Fruit fly (Drosophila melanogaster) whole organism, embryonic: Measurements from ENCODE around the gene Hydr2.
A peak's percentile ranks its signal among the peaks of the same experiment; 100 is the strongest.

Source experiments
- B-H1 ChIP-seq: fragments of 200-800 bp; sonication (Bioruptor generic); IDR thresholded peaks from 3 replicates; pipeline ENCODE4 v1.3.6; 2022; ENCODE audit warnings: missing biosample characterization, missing genetic modification characterization
- B-H2 ChIP-seq: fragments of 200-800 bp; sonication (Bioruptor generic); optimal IDR thresholded peaks from 2 replicates; lab custom pipeline; 2018; ENCODE audit warnings: missing biosample characterization, mild to moderate bottlenecking, missing genetic modification characterization
- CG10209 ChIP-seq: fragments of 200-800 bp; sonication (Bioruptor generic); optimal IDR thresholded peaks from 3 replicates; lab custom pipeline; 2017; ENCODE audit warnings: missing biosample characterization, mild to moderate bottlenecking, missing genetic modification characterization, missing genetic modification reagents
- CG10274 ChIP-seq: fragments of 200-800 bp; sonication (Bioruptor generic); optimal IDR thresholded peaks from 3 replicates; lab custom pipeline; 2017; ENCODE audit warnings: missing biosample characterization, mild to moderate bottlenecking, missing genetic modification characterization
- CG10462 ChIP-seq: fragments of 200-800 bp; sonication (Bioruptor generic); optimal IDR thresholded peaks from 2 replicates; lab custom pipeline; 2016; ENCODE audit warnings: missing biosample characterization, missing genetic modification characterization
- CG10565 ChIP-seq: fragments of 200-800 bp; sonication (Bioruptor generic); optimal IDR thresholded peaks from 3 replicates; lab custom pipeline; 2016; ENCODE audit warnings: missing biosample characterization, mild to moderate bottlenecking, missing genetic modification characterization
- CG13296 ChIP-seq: fragments of 200-800 bp; sonication (Bioruptor generic); optimal IDR thresholded peaks from 3 replicates; lab custom pipeline; 2018; ENCODE audit warnings: missing biosample characterization, mild to moderate bottlenecking, missing genetic modification characterization
- CG13894 ChIP-seq: fragments of 200-800 bp; sonication (Bioruptor generic); optimal IDR thresholded peaks from 3 replicates; lab custom pipeline; 2018; ENCODE audit warnings: missing biosample characterization, mild to moderate bottlenecking, missing genetic modification characterization, moderate library complexity
- CG15011 ChIP-seq: fragments of 200-800 bp; sonication (Bioruptor generic); optimal IDR thresholded peaks from 3 replicates; lab custom pipeline; 2018; ENCODE audit warnings: missing biosample characterization, mild to moderate bottlenecking, missing genetic modification characterization
- CG15514 ChIP-seq: fragments of 200-800 bp; sonication (Bioruptor generic); optimal IDR thresholded peaks from 3 replicates; lab custom pipeline; 2017; ENCODE audit warnings: missing biosample characterization, missing genetic modification characterization, mild to moderate bottlenecking, moderate library complexity, missing genetic modification reagents
- CG17186 ChIP-seq: fragments of 200-800 bp; sonication (Bioruptor generic); optimal IDR thresholded peaks from 3 replicates; lab custom pipeline; 2017; ENCODE audit warnings: missing biosample characterization, missing genetic modification reagents, missing genetic modification characterization
- CG17568 ChIP-seq: fragments of 200-800 bp; sonication (Bioruptor generic); optimal IDR thresholded peaks from 2 replicates; lab custom pipeline; 2018; ENCODE audit warnings: missing biosample characterization, mild to moderate bottlenecking, missing genetic modification characterization, moderate library complexity
- CG17829 ChIP-seq: fragments of 200-800 bp; optimal IDR thresholded peaks from 2 replicates; lab custom pipeline; 2019; ENCODE audit warnings: missing biosample characterization, mild to moderate bottlenecking, missing genetic modification characterization, moderate library complexity
- CG32532 ChIP-seq: fragments of 200-800 bp; sonication (Bioruptor generic); IDR thresholded peaks from 2 replicates; pipeline ENCODE4 v1.3.6; 2022; ENCODE audit warnings: missing biosample characterization, missing genetic modification characterization
- CG33213 ChIP-seq: fragments of 200-800 bp; sonication (Bioruptor generic); optimal IDR thresholded peaks from 3 replicates; lab custom pipeline; 2016; ENCODE audit warnings: missing biosample characterization, missing genetic modification characterization
- CG6854 ChIP-seq: fragments of 200-800 bp; sonication (Bioruptor generic); optimal IDR thresholded peaks from 3 replicates; lab custom pipeline; 2017; ENCODE audit warnings: missing biosample characterization, mild to moderate bottlenecking, missing genetic modification characterization
- CG7745 ChIP-seq: fragments of 200-800 bp; sonication (Bioruptor generic); optimal IDR thresholded peaks from 2 replicates; lab custom pipeline; 2018; ENCODE audit warnings: missing biosample characterization, mild to moderate bottlenecking, missing genetic modification characterization, moderate library complexity
- CG7963 ChIP-seq: fragments of 200-800 bp; sonication (Bioruptor generic); IDR thresholded peaks from 3 replicates; pipeline ENCODE4 v1.3.6; 2022; ENCODE audit warnings: missing biosample characterization, missing genetic modification characterization; ENCODE audit not compliant: partially characterized antibody
- CG7987 ChIP-seq: fragments of 200-800 bp; sonication (Bioruptor generic); optimal IDR thresholded peaks from 2 replicates; lab custom pipeline; 2018; ENCODE audit warnings: missing biosample characterization, mild to moderate bottlenecking, missing genetic modification characterization, moderate library complexity
- CG8089 ChIP-seq: fragments of 200-800 bp; sonication (Bioruptor generic); optimal IDR thresholded peaks from 3 replicates; lab custom pipeline; 2016; ENCODE audit warnings: missing biosample characterization, missing genetic modification characterization
- Deaf1 ChIP-seq: fragments of 200-800 bp; optimal IDR thresholded peaks from 3 replicates; lab custom pipeline; 2019; ENCODE audit warnings: missing biosample characterization, mild to moderate bottlenecking, missing genetic modification characterization, moderate library complexity
- Dfd ChIP-seq, 2 experiments: fragments of >200 bp; optimal IDR thresholded peaks; 2 replicates each; lab custom pipeline; 2017; ENCODE audit warnings: missing biosample characterization in 2 of 2, missing genetic modification characterization in 2 of 2
- Drgx ChIP-seq: fragments of 200-800 bp; sonication (Bioruptor generic); IDR thresholded peaks from 2 replicates; pipeline ENCODE4 v1.3.6; 2022; ENCODE audit warnings: missing biosample characterization, missing genetic modification characterization
- H2.0 ChIP-seq: fragments of 200-800 bp; sonication (Bioruptor generic); IDR thresholded peaks from 2 replicates; pipeline ENCODE4 v1.3.6; 2022; ENCODE audit warnings: missing biosample characterization, missing genetic modification characterization
- Hr78 ChIP-seq, 2 experiments: fragments of 200-800 bp in 1 of 2; fragments of >200 bp in 1 of 2; sonication (Bioruptor generic) in 1 of 2; optimal IDR thresholded peaks; 2 replicates each; lab custom pipeline; 2017 to 2019; ENCODE audit warnings: missing biosample characterization in 2 of 2, missing genetic modification characterization in 2 of 2, mild to moderate bottlenecking in 1 of 2, moderate library complexity in 1 of 2
- Hsf ChIP-seq: fragments of 200-800 bp; sonication (Bioruptor generic); optimal IDR thresholded peaks from 3 replicates; lab custom pipeline; 2016; ENCODE audit warnings: missing biosample characterization, missing genetic modification characterization
- Mrtf ChIP-seq: fragments of 200-800 bp; sonication (Bioruptor generic); IDR thresholded peaks from 3 replicates; pipeline ENCODE4 v1.3.6; 2022; ENCODE audit warnings: missing biosample characterization, missing genetic modification characterization
- Rx ChIP-seq: fragments of 200-800 bp; sonication (Bioruptor generic); IDR thresholded peaks from 2 replicates; pipeline ENCODE4 v1.3.6; 2022; ENCODE audit warnings: missing biosample characterization, missing genetic modification characterization
- Ssrp ChIP-seq: fragments of 200-800 bp; sonication (Bioruptor generic); optimal IDR thresholded peaks from 2 replicates; lab custom pipeline; 2018; ENCODE audit warnings: missing biosample characterization, mild to moderate bottlenecking, missing genetic modification characterization, moderate library complexity
- Taf1 ChIP-seq: fragments of 200-800 bp; sonication (Bioruptor generic); IDR thresholded peaks from 2 replicates; pipeline ENCODE4 v1.3.6; 2022; ENCODE audit warnings: missing biosample characterization, missing genetic modification characterization
- Usf ChIP-seq: fragments of 200-800 bp; sonication (Bioruptor generic); optimal IDR thresholded peaks from 2 replicates; lab custom pipeline; 2017; ENCODE audit warnings: missing genotype, missing biosample characterization, missing genetic modification characterization
- ara ChIP-seq: fragments of 200-800 bp; sonication (Bioruptor generic); IDR thresholded peaks from 2 replicates; pipeline ENCODE4 v1.3.6; 2022; ENCODE audit warnings: missing biosample characterization, missing genetic modification characterization
- cad ChIP-seq: fragments of >200 bp; optimal IDR thresholded peaks from 2 replicates; lab custom pipeline; 2017; ENCODE audit warnings: missing biosample characterization, missing genetic modification characterization
- crp ChIP-seq, 2 experiments: fragments of 200-800 bp; sonication (Bioruptor generic); optimal IDR thresholded peaks; 2 replicates in 1 of 2; 3 replicates in 1 of 2; lab custom pipeline; 2017; ENCODE audit warnings: missing biosample characterization in 2 of 2, missing genetic modification characterization in 2 of 2, mild to moderate bottlenecking in 1 of 2, moderate library complexity in 1 of 2
- disco-r ChIP-seq: fragments of 200-800 bp; sonication (Bioruptor generic); optimal IDR thresholded peaks from 2 replicates; lab custom pipeline; 2016; ENCODE audit warnings: missing biosample characterization, missing genetic modification characterization
- dmrt99B ChIP-seq: fragments of 200-800 bp; sonication (Bioruptor generic); optimal IDR thresholded peaks from 2 replicates; lab custom pipeline; 2018; ENCODE audit warnings: missing biosample characterization, mild to moderate bottlenecking, missing genetic modification characterization, moderate library complexity
- fd96Cb ChIP-seq: fragments of 200-800 bp; sonication (Bioruptor generic); optimal IDR thresholded peaks from 2 replicates; lab custom pipeline; 2018; ENCODE audit warnings: missing biosample characterization, mild to moderate bottlenecking, missing genetic modification characterization, moderate library complexity
- h ChIP-seq: fragments of >200 bp; optimal IDR thresholded peaks from 2 replicates; lab custom pipeline; 2017
- hbn ChIP-seq: fragments of 200-800 bp; sonication (Bioruptor generic); IDR thresholded peaks from 2 replicates; pipeline ENCODE4 v1.3.6; 2022; ENCODE audit warnings: missing biosample characterization, missing genetic modification characterization; ENCODE audit not compliant: partially characterized antibody
- ind ChIP-seq: fragments of 200-800 bp; sonication (Bioruptor generic); optimal IDR thresholded peaks from 3 replicates; lab custom pipeline; 2016; ENCODE audit warnings: missing biosample characterization, missing genetic modification characterization
- inv ChIP-seq: fragments of 200-800 bp; sonication (Bioruptor generic); IDR thresholded peaks from 2 replicates; pipeline ENCODE4 v1.3.6; 2022; ENCODE audit warnings: missing biosample characterization, missing genetic modification characterization; ENCODE audit not compliant: partially characterized antibody
- maf-S ChIP-seq: fragments of 200-800 bp; sonication (Bioruptor generic); optimal IDR thresholded peaks from 2 replicates; lab custom pipeline; 2016; ENCODE audit warnings: missing biosample characterization, missing genetic modification characterization
- mam ChIP-seq: fragments of 200-800 bp; sonication (Bioruptor generic); optimal IDR thresholded peaks from 3 replicates; lab custom pipeline; 2016; ENCODE audit warnings: missing biosample characterization, missing genetic modification characterization
- p53 ChIP-seq: fragments of 200-800 bp; sonication (Bioruptor generic); optimal IDR thresholded peaks from 2 replicates; lab custom pipeline; 2016; ENCODE audit warnings: missing biosample characterization, missing genetic modification characterization
- phol ChIP-seq: fragments of 200-800 bp; sonication (Bioruptor generic); optimal IDR thresholded peaks from 3 replicates; lab custom pipeline; 2018; ENCODE audit warnings: missing biosample characterization, mild to moderate bottlenecking, missing genetic modification characterization, moderate library complexity
- pnt ChIP-seq: fragments of 200-800 bp; sonication (Bioruptor generic); optimal IDR thresholded peaks from 3 replicates; lab custom pipeline; 2016; ENCODE audit warnings: missing biosample characterization, missing genetic modification characterization
- ranshi ChIP-seq: fragments of 200-800 bp; sonication (Bioruptor generic); IDR thresholded peaks from 2 replicates; pipeline ENCODE4 v1.3.6; 2022; ENCODE audit warnings: missing biosample characterization, missing genetic modification characterization
- run ChIP-seq: fragments of 200-800 bp; sonication (Bioruptor generic); optimal IDR thresholded peaks from 3 replicates; lab custom pipeline; 2018; ENCODE audit warnings: missing biosample characterization, mild to moderate bottlenecking, missing genetic modification characterization
- slp2 ChIP-seq: fragments of 200-800 bp; sonication (Bioruptor generic); optimal IDR thresholded peaks from 2 replicates; lab custom pipeline; 2016; ENCODE audit warnings: missing biosample characterization, missing genetic modification characterization
- tin ChIP-seq: fragments of 200-800 bp; sonication (Bioruptor generic); optimal IDR thresholded peaks from 3 replicates; lab custom pipeline; 2016; ENCODE audit warnings: missing biosample characterization, missing genetic modification characterization
- twi ChIP-seq: fragments of 200-800 bp; optimal IDR thresholded peaks from 2 replicates; lab custom pipeline; 2019; ENCODE audit warnings: missing biosample characterization, mild to moderate bottlenecking, missing genetic modification characterization, moderate library complexity

Hydr2 gene

DNA sequence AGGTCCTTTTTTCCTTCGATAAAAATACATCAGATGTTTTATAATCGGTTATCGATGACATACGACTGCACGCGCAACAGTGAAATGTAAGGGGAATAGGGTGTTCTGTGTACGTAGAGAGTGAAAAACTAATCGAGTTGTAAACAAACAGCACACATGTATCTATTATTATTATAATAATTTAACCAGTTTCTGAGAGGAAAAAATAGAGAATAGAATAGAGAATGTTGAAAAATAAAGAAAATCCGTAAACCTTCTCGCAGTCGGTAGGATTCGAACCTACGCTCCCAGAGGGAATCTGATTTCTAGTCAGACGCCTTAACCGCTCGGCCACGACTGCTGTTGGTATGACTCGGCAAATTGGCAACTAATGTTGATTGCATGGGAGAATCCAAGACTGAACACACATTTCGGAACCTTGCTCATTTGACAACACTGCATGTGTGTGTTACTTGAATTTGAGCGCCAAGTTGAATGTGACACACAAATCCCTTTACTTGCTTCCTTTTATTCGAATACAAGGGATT is 9.4 kb downstream of the Hydr2 start (continued):
- no peak for TF ChIP-seq disco-r
- peak; percentile 17 for TF ChIP-seq tin (GFP tag; lab: Kevin White, UChicago)
- peak; percentile 12 for TF ChIP-seq dmrt99B (tag; lab: Kevin White, UChicago)
- no peak for TF ChIP-seq CG7745 (tag; lab: Kevin White, UChicago)
- TF ChIP-seq twi (tag; lab: Kevin White, UChicago), result no peak
- TF ChIP-seq fd96Cb, result no peak
- no peak for TF ChIP-seq hbn (GFP tag; lab: Robert Waterston, UW)
- no peak for TF ChIP-seq Mrtf (GFP tag; lab: Robert Waterston, UW)
- TF ChIP-seq CG17829 (tag; lab: Kevin White, UChicago), result no peak
- TF ChIP-seq ara, result no peak
- no peak for TF ChIP-seq CG10274 (GFP tag; lab: Kevin White, UChicago)
- peak; percentile 99 for TF ChIP-seq CG17186 (GFP tag; lab: Kevin White, UChicago)
- TF ChIP-seq Dfd (GFP tag; optimal IDR thresholded peaks at IDR 0.05; lab: Kevin White, UChicago), result no peak
- peak; percentile 26 for TF ChIP-seq CG17568 (GFP tag; lab: Kevin White, UChicago)
- no peak for TF ChIP-seq Deaf1 (tag; lab: Kevin White, UChicago)
- TF ChIP-seq pnt (GFP tag; lab: Kevin White, UChicago), result no peak
- no peak for TF ChIP-seq maf-S (GFP tag; lab: Kevin White, UChicago)
- TF ChIP-seq h, result no peak
- peak; percentile 60 for TF ChIP-seq CG7987 (GFP tag; lab: Kevin White, UChicago)
- peak in 1 of 2 experiments; percentile 62 for TF ChIP-seq crp (GFP tag; optimal IDR thresholded peaks at IDR 0.05; lab: Kevin White, UChicago)
- TF ChIP-seq CG10209 (GFP tag; lab: Kevin White, UChicago), result no peak
- TF ChIP-seq Drgx (GFP tag; lab: Robert Waterston, UW), result no peak; the same call in 1 of the 2 replicates
- TF ChIP-seq CG6854 (GFP tag; lab: Kevin White, UChicago), result peak; percentile 3
- no peak for TF ChIP-seq slp2 (GFP tag; lab: Kevin White, UChicago)
- TF ChIP-seq CG15011 (GFP tag; lab: Kevin White, UChicago), result no peak
- peak; percentile 45 for TF ChIP-seq CG15514
- TF ChIP-seq mam (GFP tag; lab: Kevin White, UChicago), result no peak
- peak; percentile 33 for TF ChIP-seq CG33213
- peak; percentile 49; the same call in 1 of the 2 replicates for TF ChIP-seq CG32532 (GFP tag; lab: Robert Waterston, UW)
- TF ChIP-seq ranshi, result no peak
- no peak for TF ChIP-seq B-H1 (GFP tag; lab: Robert Waterston, UW)
- TF ChIP-seq Ssrp (tag; lab: Kevin White, UChicago), result no peak
- TF ChIP-seq B-H2 (GFP tag; lab: Kevin White, UChicago), result peak; percentile 20
- no peak for TF ChIP-seq H2.0
- no peak for TF ChIP-seq Usf (GFP tag; lab: Kevin White, UChicago)
- no peak for TF ChIP-seq Hsf
- no peak for TF ChIP-seq run (tag; lab: Kevin White, UChicago)
- TF ChIP-seq CG13296 (GFP tag; lab: Kevin White, UChicago), result peak; percentile 51
- no peak for TF ChIP-seq CG10462 (GFP tag; lab: Kevin White, UChicago)
- no peak for TF ChIP-seq phol (tag; lab: Kevin White, UChicago)
- peak; percentile 6 for TF ChIP-seq CG13894 (tag; lab: Kevin White, UChicago)
- TF ChIP-seq Hr78 (GFP tag; optimal IDR thresholded peaks at IDR 0.05; lab: Kevin White, UChicago), result no peak
- no peak for TF ChIP-seq Rx (GFP tag; lab: Robert Waterston, UW)
- no peak for TF ChIP-seq cad (GFP tag; lab: Kevin White, UChicago)
- TF ChIP-seq p53 (GFP tag; lab: Kevin White, UChicago), result no peak
- no peak for TF ChIP-seq CG10565 (GFP tag; lab: Kevin White, UChicago)
- peak; percentile 52; the same call in 1 of the 2 replicates for TF ChIP-seq inv (GFP tag; lab: Robert Waterston, UW)
- TF ChIP-seq CG7963 (GFP tag; lab: Robert Waterston, UW), result peak; percentile 88
- no peak for TF ChIP-seq CG8089 (GFP tag; lab: Kevin White, UChicago)
- TF ChIP-seq ind, result no peak
- TF ChIP-seq Taf1 (GFP tag; lab: Robert Waterston, UW), result no peak
